Worm (Caenorhabditis elegans): ENCODE results near the gene C09E8.6.
"Not testable (repeated sequence)": the region's sequence is repeated elsewhere in the genome, so short reads cannot be mapped to it uniquely, and the experiment has no call there.

Gene C09E8.6

DNA sequence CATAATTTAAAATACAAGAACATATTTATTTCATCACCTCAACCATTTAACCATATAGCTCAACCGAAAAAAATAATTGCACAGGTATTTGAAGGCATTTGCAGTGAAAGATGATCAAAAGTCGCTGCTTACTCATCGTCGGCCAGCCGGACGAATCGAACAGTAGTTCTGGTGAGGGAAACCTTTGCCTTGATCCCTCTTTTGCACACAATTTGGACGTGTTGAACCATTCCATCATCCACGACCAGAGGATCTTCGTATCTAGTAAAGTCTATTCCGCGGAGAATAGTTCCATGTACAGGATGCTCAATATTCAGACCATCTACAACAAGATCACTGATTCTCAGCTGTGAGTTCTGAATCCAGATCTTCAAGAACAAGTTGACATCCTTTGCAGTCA lies 25.7 kb downstream of the C09E8.6 start:
- TF ChIP-seq ceh-13 (GFP tag; optimal IDR thresholded peaks at IDR 0.05) (no peak), ets-7 (tag; optimal IDR thresholded peaks at IDR 0.05) (no peak), sea-1 (GFP tag; conservative IDR thresholded peaks at IDR 0.05) (no peak), scrt-1 (GFP tag; IDR thresholded peaks at IDR 0.05) (no peak), hmg-4 (GFP tag; optimal IDR thresholded peaks at IDR 0.05) (no peak), tbx-11 (GFP tag; IDR thresholded peaks at IDR 0.05) (no peak), ama-1 (optimal IDR thresholded peaks at IDR 0.05) (no peak), ceh-36 (tag; optimal IDR thresholded peaks at IDR 0.05) (no peak), aly-1 (tag; optimal IDR thresholded peaks at IDR 0.05) (no peak)

DNA sequence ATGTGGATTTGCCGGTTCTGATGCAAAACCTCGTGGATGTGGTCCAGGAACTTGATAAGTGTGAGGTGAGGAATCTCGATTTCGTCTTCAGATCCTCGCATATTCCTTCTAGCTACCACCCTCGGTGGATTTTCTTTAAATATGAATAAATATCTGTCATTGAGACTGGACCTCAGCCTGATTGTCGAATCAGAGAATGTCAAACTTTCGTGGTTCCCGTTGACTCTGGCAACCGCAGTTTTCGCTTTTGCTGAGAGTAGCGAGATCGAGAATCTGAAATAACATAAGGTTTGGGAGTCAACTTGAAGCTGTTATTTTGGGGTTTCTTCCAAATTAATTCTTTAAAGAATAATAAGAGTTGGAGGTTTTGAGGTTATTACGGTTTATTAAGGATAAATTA lies 26.4 kb downstream of the C09E8.6 start, which contains the start of gene fbxb-14:
Gene fbxb-14, minus strand, starts transcription at position 101 of the 400 bp plus-strand sequence.
- TF ChIP-seq ceh-13 (GFP tag; optimal IDR thresholded peaks at IDR 0.05) (no peak), ets-7 (tag; optimal IDR thresholded peaks at IDR 0.05) (no peak), tra-4 (tag; optimal IDR thresholded peaks at IDR 0.05) (no peak), tbx-11 (GFP tag; IDR thresholded peaks at IDR 0.05) (no peak), hmbx-1 (tag; optimal IDR thresholded peaks at IDR 0.05) (no peak), tbx-37 (GFP tag; conservative IDR thresholded peaks at IDR 0.05) (no peak), aly-1 (tag; optimal IDR thresholded peaks at IDR 0.05) (no peak), hnd-1 (tag; optimal IDR thresholded peaks at IDR 0.05) (no peak), sea-1 (GFP tag; conservative IDR thresholded peaks at IDR 0.05) (no peak), ceh-36 (tag; optimal IDR thresholded peaks at IDR 0.05) (no peak), scrt-1 (GFP tag; IDR thresholded peaks at IDR 0.05) (no peak), flt-1 (GFP tag; IDR thresholded peaks at IDR 0.05) (no peak), pes-1 (GFP tag; IDR thresholded peaks at IDR 0.05) (no peak), ama-1 (optimal IDR thresholded peaks at IDR 0.05) (no peak), B0310.2 (tag; optimal IDR thresholded peaks at IDR 0.05) (no peak), F13C5.2 (tag; optimal IDR thresholded peaks at IDR 0.05) (no peak)

DNA sequence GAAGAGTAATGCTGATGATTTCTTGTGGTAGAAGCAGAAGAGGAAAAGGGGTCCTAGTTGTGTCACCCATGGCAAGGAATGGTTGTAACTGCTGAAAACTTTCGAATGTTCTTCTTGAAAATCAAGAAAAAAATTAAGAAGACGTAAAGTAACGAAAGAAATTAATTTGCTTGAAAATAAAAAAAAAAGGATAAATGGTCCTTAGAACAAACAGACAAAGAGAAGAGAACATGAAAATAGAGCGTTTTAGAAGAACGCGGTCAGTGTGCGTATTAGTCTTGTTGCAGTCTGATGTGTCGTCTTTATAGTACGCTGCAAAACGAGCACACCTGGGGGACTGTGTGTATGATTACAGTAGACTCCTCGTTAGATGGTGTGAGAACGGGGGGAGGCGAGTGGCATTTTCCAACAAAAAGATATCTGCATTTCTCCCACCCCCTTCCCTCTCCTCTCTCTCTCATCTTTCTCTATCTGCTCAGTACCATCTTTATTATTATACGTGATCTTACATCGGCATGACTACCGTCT lies 28.1 kb downstream of the C09E8.6 start, which contains the start of the genes W08F4.12 and W08F4.13:
Gene W08F4.12, minus strand, starts transcription at position 101 of the 528 bp plus-strand sequence.
Gene W08F4.13, plus strand, starts transcription at position 478 of the 528 bp plus-strand sequence.
- TF ChIP-seq B0310.2 (tag; optimal IDR thresholded peaks at IDR 0.05) (no peak), aly-1 (tag; optimal IDR thresholded peaks at IDR 0.05) (no peak), F13C5.2 (tag; optimal IDR thresholded peaks at IDR 0.05) (no peak), scrt-1 (GFP tag; IDR thresholded peaks at IDR 0.05) (no peak), tbx-11 (GFP tag; IDR thresholded peaks at IDR 0.05) (no peak), flt-1 (GFP tag; IDR thresholded peaks at IDR 0.05) (no peak), tbx-37 (GFP tag; conservative IDR thresholded peaks at IDR 0.05) (no peak), ets-7 (tag; optimal IDR thresholded peaks at IDR 0.05) (no peak), hmbx-1 (tag; optimal IDR thresholded peaks at IDR 0.05) (no peak), pes-1 (GFP tag; IDR thresholded peaks at IDR 0.05) (no peak), sea-1 (GFP tag; conservative IDR thresholded peaks at IDR 0.05) (no peak), ceh-36 (tag; optimal IDR thresholded peaks at IDR 0.05) (no peak), hnd-1 (tag; optimal IDR thresholded peaks at IDR 0.05) (no peak), ama-1 (optimal IDR thresholded peaks at IDR 0.05) (no peak), tra-4 (tag; optimal IDR thresholded peaks at IDR 0.05) (no peak), hmg-4 (GFP tag; optimal IDR thresholded peaks at IDR 0.05) (no peak), ceh-13 (GFP tag; optimal IDR thresholded peaks at IDR 0.05) (no peak)

DNA sequence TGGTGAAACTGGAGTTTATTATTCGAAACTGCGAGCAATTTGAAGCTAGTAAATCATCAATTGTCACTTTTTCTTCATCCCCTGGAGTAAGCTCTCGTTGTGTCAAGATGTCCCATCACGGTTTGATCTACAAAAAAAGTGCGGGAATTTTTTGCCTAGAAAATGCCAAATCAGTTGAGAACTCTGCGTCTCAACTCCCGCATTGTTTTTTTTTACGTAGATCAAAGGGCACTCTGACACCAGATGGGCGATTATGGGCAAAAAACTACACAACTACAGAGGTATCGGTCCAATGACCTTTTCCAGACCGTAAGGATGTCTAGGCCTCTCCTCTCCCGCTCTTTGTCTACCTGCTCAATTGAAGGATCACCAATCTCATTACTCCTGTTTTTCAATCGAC lies 31.2 kb downstream of the C09E8.6 start, which contains the start of gene fbxb-34:
Gene fbxb-34, plus strand, starts transcription at position 301 of the 400 bp plus-strand sequence.
- TF ChIP-seq ceh-36 (tag; optimal IDR thresholded peaks at IDR 0.05), result no peak
- TF ChIP-seq ets-7 (tag; optimal IDR thresholded peaks at IDR 0.05), result no peak
- no peak for TF ChIP-seq hmbx-1 (tag; optimal IDR thresholded peaks at IDR 0.05)
- TF ChIP-seq hmg-4 (GFP tag; optimal IDR thresholded peaks at IDR 0.05), result no peak
- no peak for TF ChIP-seq tbx-37 (GFP tag; conservative IDR thresholded peaks at IDR 0.05)
- TF ChIP-seq tra-4 (tag; optimal IDR thresholded peaks at IDR 0.05), result no peak
- TF ChIP-seq ceh-13 (GFP tag; optimal IDR thresholded peaks at IDR 0.05), result no peak

DNA sequence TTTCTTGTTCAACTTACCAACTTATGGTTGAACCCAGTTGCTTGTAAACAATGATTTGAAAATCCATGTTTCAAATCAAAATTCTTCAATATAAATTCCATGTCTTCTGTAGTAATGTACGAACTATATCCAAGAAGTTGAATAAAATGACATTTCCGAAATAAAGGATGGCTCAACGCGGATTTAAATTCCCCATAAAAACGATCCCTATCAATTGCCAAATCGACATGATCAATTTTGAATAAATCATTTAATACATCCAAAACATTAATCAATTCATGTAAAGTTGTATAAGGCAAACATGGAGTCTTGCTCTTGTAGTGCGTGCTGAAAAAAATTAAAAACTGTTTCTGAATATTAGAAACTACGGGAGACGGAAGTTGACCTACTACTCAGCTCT lies 34.8 kb downstream of the C09E8.6 start, which contains the start of gene W08F4.10:
Gene W08F4.10, minus strand, starts transcription at position 101 of the 400 bp plus-strand sequence.
- TF ChIP-seq sea-1 (GFP tag; conservative IDR thresholded peaks at IDR 0.05) (no peak), hnd-1 (tag; optimal IDR thresholded peaks at IDR 0.05) (no peak), ceh-13 (GFP tag; optimal IDR thresholded peaks at IDR 0.05) (no peak), F13C5.2 (tag; optimal IDR thresholded peaks at IDR 0.05) (no peak), flt-1 (GFP tag; IDR thresholded peaks at IDR 0.05) (no peak), ets-7 (tag; optimal IDR thresholded peaks at IDR 0.05) (no peak), pes-1 (GFP tag; IDR thresholded peaks at IDR 0.05) (no peak), ama-1 (optimal IDR thresholded peaks at IDR 0.05) (no peak), B0310.2 (tag; optimal IDR thresholded peaks at IDR 0.05) (no peak), tbx-37 (GFP tag; conservative IDR thresholded peaks at IDR 0.05) (no peak), ceh-36 (tag; optimal IDR thresholded peaks at IDR 0.05) (no peak), hmg-4 (GFP tag; optimal IDR thresholded peaks at IDR 0.05) (no peak), aly-1 (tag; optimal IDR thresholded peaks at IDR 0.05) (no peak), tra-4 (tag; optimal IDR thresholded peaks at IDR 0.05) (no peak), hmbx-1 (tag; optimal IDR thresholded peaks at IDR 0.05) (no peak)

DNA sequence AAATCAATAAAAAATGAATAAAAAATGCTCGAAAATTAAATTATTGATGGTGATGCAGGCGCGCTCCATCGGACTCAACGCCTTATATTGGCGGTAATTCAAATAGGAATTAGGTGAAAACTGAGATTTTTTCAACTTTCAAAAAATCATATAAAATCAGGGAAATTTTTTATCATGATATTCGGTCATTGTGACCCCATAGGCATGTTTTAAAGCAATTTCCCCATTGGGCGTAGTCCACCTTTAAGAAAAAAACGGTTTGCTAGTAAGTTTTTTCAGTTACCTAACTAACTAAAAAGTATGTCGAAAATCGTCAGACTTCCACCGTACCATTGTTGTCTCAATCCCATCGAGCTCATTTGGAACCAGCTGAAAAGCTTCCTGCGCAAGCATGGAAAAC lies 36.9 kb downstream of the C09E8.6 start, which contains the start of gene W08F4.1:
Gene W08F4.1, plus strand, starts transcription at position 301 of the 400 bp plus-strand sequence.
- not testable (repeated sequence) for TF ChIP-seq hmbx-1 (tag; optimal IDR thresholded peaks at IDR 0.05); flt-1 (GFP tag; IDR thresholded peaks at IDR 0.05); ama-1 (optimal IDR thresholded peaks at IDR 0.05)

DNA sequence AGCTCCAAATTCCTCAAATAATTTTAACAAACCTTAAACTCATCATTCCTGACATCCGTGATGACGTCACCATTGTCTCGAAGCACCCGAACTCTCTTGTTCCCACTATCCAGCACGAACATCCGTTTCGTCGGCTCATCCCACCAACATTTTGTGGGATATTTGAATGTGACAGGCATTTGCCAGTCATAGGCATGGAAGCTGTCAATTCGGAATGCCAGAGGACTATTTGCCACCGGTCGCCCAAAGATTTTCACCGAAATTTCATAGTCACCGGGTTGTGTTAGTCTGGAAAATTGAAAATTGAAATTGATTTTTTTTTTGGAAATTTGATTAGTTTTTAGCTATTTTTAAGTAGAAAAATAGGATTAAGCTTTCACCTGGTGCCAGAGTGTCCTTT lies 40.4 kb downstream of the C09E8.6 start:
- TF ChIP-seq tra-4 (tag; optimal IDR thresholded peaks at IDR 0.05) (no peak), flt-1 (GFP tag; IDR thresholded peaks at IDR 0.05) (no peak), F13C5.2 (tag; optimal IDR thresholded peaks at IDR 0.05) (no peak), B0310.2 (tag; optimal IDR thresholded peaks at IDR 0.05) (no peak), hmg-4 (GFP tag; optimal IDR thresholded peaks at IDR 0.05) (no peak), sea-1 (GFP tag; conservative IDR thresholded peaks at IDR 0.05) (no peak), ets-7 (tag; optimal IDR thresholded peaks at IDR 0.05) (no peak), pes-1 (GFP tag; IDR thresholded peaks at IDR 0.05) (no peak), ceh-13 (GFP tag; optimal IDR thresholded peaks at IDR 0.05) (no peak), scrt-1 (GFP tag; IDR thresholded peaks at IDR 0.05) (no peak), hnd-1 (tag; optimal IDR thresholded peaks at IDR 0.05) (no peak), aly-1 (tag; optimal IDR thresholded peaks at IDR 0.05) (no peak), ceh-36 (tag; optimal IDR thresholded peaks at IDR 0.05) (no peak), hmbx-1 (tag; optimal IDR thresholded peaks at IDR 0.05) (no peak), ama-1 (optimal IDR thresholded peaks at IDR 0.05) (no peak), tbx-11 (GFP tag; IDR thresholded peaks at IDR 0.05) (no peak)
